Worm (Caenorhabditis elegans) whole organism, L2 larva: ENCODE measurements around the gene pqn-2.
A peak's percentile ranks its signal among the peaks of the same experiment; 100 is the strongest.

Experiments
- C34F6.9 ChIP-seq: fragments of 150-350 bp; optimal IDR thresholded peaks from 2 replicates; lab custom pipeline; 2014; ENCODE audit warnings: missing biosample characterization, missing genetic modification characterization
- F13H6.1 ChIP-seq: sonication (generic microtip); optimal IDR thresholded peaks from 2 replicates; lab custom pipeline; 2016; ENCODE audit warnings: missing genetic modification characterization, missing compliant biosample characterization
- Y55F3AM.14 ChIP-seq: fragments of 200-800 bp; sonication (Bioruptor generic); optimal IDR thresholded peaks from 2 replicates; lab custom pipeline; 2018; ENCODE audit warnings: mild to moderate bottlenecking, missing genetic modification characterization, missing compliant biosample characterization
- ZK546.5 ChIP-seq: sonication (generic microtip); optimal IDR thresholded peaks from 2 replicates; lab custom pipeline; 2017; ENCODE audit warnings: missing biosample characterization, missing genetic modification characterization
- aly-2 ChIP-seq: fragments of 150-350 bp; optimal IDR thresholded peaks from 2 replicates; lab custom pipeline; 2014; ENCODE audit warnings: missing biosample characterization, missing genetic modification characterization
- blmp-1 ChIP-seq: sonication (generic microtip); optimal IDR thresholded peaks from 2 replicates; lab custom pipeline; 2017; ENCODE audit warnings: missing genetic modification characterization, mild to moderate bottlenecking, missing compliant biosample characterization, antibody characterized with exemption, moderate library complexity; ENCODE audit not compliant: insufficient read depth
- ceh-16 ChIP-seq: fragments of 150-350 bp; optimal IDR thresholded peaks from 2 replicates; lab custom pipeline; 2014; ENCODE audit warnings: missing biosample characterization, missing genetic modification characterization
- ceh-82 ChIP-seq: fragments of 150-350 bp; optimal IDR thresholded peaks from 2 replicates; lab custom pipeline; 2014; ENCODE audit warnings: missing biosample characterization, missing genetic modification characterization
- crh-2 ChIP-seq: sonication (generic microtip); optimal IDR thresholded peaks from 2 replicates; lab custom pipeline; 2017; ENCODE audit warnings: missing biosample characterization, missing genetic modification characterization
- egl-27 ChIP-seq: sonication (generic microtip); optimal IDR thresholded peaks from 3 replicates; lab custom pipeline; 2017; ENCODE audit warnings: missing biosample characterization, missing genetic modification reagents, missing genetic modification characterization
- elt-1 ChIP-seq: fragments of 150-350 bp; optimal IDR thresholded peaks from 2 replicates; lab custom pipeline; 2014; ENCODE audit warnings: missing biosample characterization, missing genetic modification characterization
- fos-1 ChIP-seq: fragments of 150-350 bp; optimal IDR thresholded peaks from 2 replicates; lab custom pipeline; 2014; ENCODE audit warnings: missing biosample characterization, missing genetic modification characterization
- gmeb-1 ChIP-seq: fragments of 150-350 bp; optimal IDR thresholded peaks from 2 replicates; lab custom pipeline; 2014; ENCODE audit warnings: missing biosample characterization, missing genetic modification characterization
- lin-11 ChIP-seq: fragments of 150-350 bp; sonication (generic microtip); optimal IDR thresholded peaks from 2 replicates; lab custom pipeline; 2014; ENCODE audit warnings: missing biosample characterization, missing genetic modification characterization, inconsistent platforms, mixed read lengths
- lin-13 ChIP-seq: fragments of 150-350 bp; optimal IDR thresholded peaks from 2 replicates; lab custom pipeline; 2014; ENCODE audit warnings: missing biosample characterization, missing genetic modification reagents, missing genetic modification characterization
- lsy-2 ChIP-seq, 2 experiments: fragments of 150-350 bp in 1 of 2; sonication (generic microtip) in 1 of 2; optimal IDR thresholded peaks; 2 replicates each; lab custom pipeline; 2014 to 2017; ENCODE audit warnings: missing biosample characterization in 2 of 2, missing genetic modification characterization in 2 of 2
- mab-5 ChIP-seq: fragments of 150-350 bp; optimal IDR thresholded peaks from 2 replicates; lab custom pipeline; 2014; ENCODE audit warnings: missing biosample characterization, missing genetic modification characterization
- mbf-1 ChIP-seq: sonication (generic microtip); optimal IDR thresholded peaks from 2 replicates; lab custom pipeline; 2017; ENCODE audit warnings: missing biosample characterization, missing genetic modification characterization
- nhr-11 ChIP-seq: fragments of 150-350 bp; optimal IDR thresholded peaks from 2 replicates; lab custom pipeline; 2014; ENCODE audit warnings: missing biosample characterization, missing genetic modification characterization
- nhr-12 ChIP-seq: fragments of 150-350 bp; optimal IDR thresholded peaks from 2 replicates; lab custom pipeline; 2014; ENCODE audit warnings: missing biosample characterization, missing genetic modification characterization
- nhr-129 ChIP-seq: fragments of 150-350 bp; optimal IDR thresholded peaks from 2 replicates; lab custom pipeline; 2014; ENCODE audit warnings: missing biosample characterization, missing genetic modification characterization
- nhr-21 ChIP-seq: fragments of 150-350 bp; optimal IDR thresholded peaks from 2 replicates; lab custom pipeline; 2014; ENCODE audit warnings: missing biosample characterization, missing genetic modification characterization
- nhr-23 ChIP-seq: fragments of 150-350 bp; optimal IDR thresholded peaks from 2 replicates; lab custom pipeline; 2014; ENCODE audit warnings: missing biosample characterization, missing genetic modification reagents, missing genetic modification characterization
- nhr-237 ChIP-seq: fragments of 150-350 bp; optimal IDR thresholded peaks from 2 replicates; lab custom pipeline; 2014; ENCODE audit warnings: missing biosample characterization, missing genetic modification characterization
- nhr-25 ChIP-seq: fragments of 150-350 bp; sonication (generic microtip); optimal IDR thresholded peaks from 3 replicates; lab custom pipeline; 2014; ENCODE audit warnings: missing biosample characterization, missing genetic modification characterization
- nhr-6 ChIP-seq: fragments of 150-350 bp; optimal IDR thresholded peaks from 2 replicates; lab custom pipeline; 2014; ENCODE audit warnings: missing biosample characterization, missing genetic modification characterization
- nhr-77 ChIP-seq: fragments of 150-350 bp; optimal IDR thresholded peaks from 2 replicates; lab custom pipeline; 2014; ENCODE audit warnings: missing biosample characterization, missing genetic modification characterization
- peb-1 ChIP-seq: fragments of 150-350 bp; optimal IDR thresholded peaks from 2 replicates; lab custom pipeline; 2014; ENCODE audit warnings: missing biosample characterization, missing genetic modification characterization
- sem-4 ChIP-seq: fragments of 150-350 bp; optimal IDR thresholded peaks from 2 replicates; lab custom pipeline; 2014; ENCODE audit warnings: missing biosample characterization, missing genetic modification reagents, missing genetic modification characterization
- skn-1 ChIP-seq: sonication (generic microtip); optimal IDR thresholded peaks from 2 replicates; lab custom pipeline; 2017; ENCODE audit warnings: missing biosample characterization, missing genetic modification characterization
- sma-3 ChIP-seq: sonication (generic microtip); optimal IDR thresholded peaks from 2 replicates; lab custom pipeline; 2016; ENCODE audit warnings: missing genetic modification reagents, missing genetic modification characterization, missing compliant biosample characterization
- sma-9 ChIP-seq, 2 experiments: fragments of 150-350 bp in 1 of 2; sonication (generic microtip) in 1 of 2; optimal IDR thresholded peaks; 2 replicates each; lab custom pipeline; 2014 to 2016; ENCODE audit warnings: missing genetic modification characterization in 2 of 2, mild to moderate bottlenecking in 1 of 2, missing biosample characterization in 1 of 2, missing compliant biosample characterization in 1 of 2, missing genetic modification reagents in 1 of 2, moderate library complexity in 1 of 2
- snpc-4 ChIP-seq: fragments of 150-350 bp; optimal IDR thresholded peaks from 2 replicates; lab custom pipeline; 2014; ENCODE audit warnings: missing biosample characterization, missing genetic modification characterization
- unc-39 ChIP-seq: fragments of 150-350 bp; optimal IDR thresholded peaks from 2 replicates; lab custom pipeline; 2014; ENCODE audit warnings: missing biosample characterization, missing genetic modification characterization
- unc-55 ChIP-seq: fragments of 150-350 bp; sonication (generic microtip); optimal IDR thresholded peaks from 3 replicates; lab custom pipeline; 2014; ENCODE audit warnings: missing biosample characterization, missing genetic modification reagents, missing genetic modification characterization
- unc-62 ChIP-seq: fragments of 150-350 bp; optimal IDR thresholded peaks from 2 replicates; lab custom pipeline; 2014; ENCODE audit warnings: missing biosample characterization, missing genetic modification reagents, missing genetic modification characterization
- ztf-1 ChIP-seq: fragments of 200-800 bp; sonication (Bioruptor generic); conservative IDR thresholded peaks from 2 replicates; pipeline ENCODE4 v1.3.6; 2022; ENCODE audit warnings: missing genetic modification characterization, missing compliant biosample characterization
- ztf-11 ChIP-seq: sonication (generic microtip); optimal IDR thresholded peaks from 2 replicates; lab custom pipeline; 2017; ENCODE audit warnings: missing biosample characterization, missing genetic modification characterization
- ztf-4 ChIP-seq: fragments of 150-350 bp; optimal IDR thresholded peaks from 2 replicates; lab custom pipeline; 2014; ENCODE audit warnings: missing biosample characterization, missing genetic modification characterization

Gene pqn-2

DNA sequence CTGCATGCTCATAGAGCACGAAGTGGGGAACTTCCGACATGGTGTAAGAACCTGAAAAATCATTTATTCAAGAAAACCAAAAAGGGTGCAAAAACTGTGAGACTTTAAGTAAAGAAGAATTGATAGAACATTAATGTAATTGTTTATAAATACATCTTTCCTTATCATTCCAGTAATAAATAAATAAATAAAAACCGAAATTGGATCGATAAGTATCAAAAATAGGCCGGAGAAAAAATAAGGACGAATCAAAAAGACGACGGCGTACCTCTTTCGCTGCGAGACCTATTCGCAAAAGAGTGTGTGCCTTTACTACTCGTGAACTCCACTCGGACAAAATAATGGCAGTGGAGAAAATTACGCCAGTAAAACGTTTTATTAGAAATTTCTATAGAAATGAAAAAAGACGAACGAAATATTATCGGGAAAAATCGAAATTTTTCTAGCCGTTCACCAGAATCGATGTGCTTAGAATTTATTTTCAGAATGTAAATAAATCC, 29.3 kb upstream of the pqn-2 start, which contains the start of gene nol-56 (continued):
- TF ChIP-seq nhr-77 (tag; lab: Kevin White, UChicago) (peak; percentile 10), lin-11 (tag; lab: Kevin White, UChicago) (peak; percentile 69), C34F6.9 (tag; lab: Kevin White, UChicago) (peak; percentile 91), Y55F3AM.14 (GFP tag; lab: Kevin White, UChicago) (no peak), nhr-12 (no peak), aly-2 (tag; lab: Kevin White, UChicago) (no peak), egl-27 (tag; lab: Kevin White, UChicago) (no peak), ztf-4 (tag; lab: Kevin White, UChicago) (peak; percentile 51), skn-1 (tag; lab: Kevin White, UChicago) (no peak), unc-62 (no peak), nhr-237 (tag; lab: Kevin White, UChicago) (no peak), nhr-129 (tag; lab: Kevin White, UChicago) (peak; percentile 77), ztf-11 (no peak)

- TF ChIP-seq snpc-4 (tag; lab: Kevin White, UChicago) = peak; percentile 69
- TF ChIP-seq sem-4 (tag; lab: Kevin White, UChicago) = peak; percentile 64
- peak; percentile 82 for TF ChIP-seq crh-2 (tag; lab: Kevin White, UChicago)
- TF ChIP-seq sma-3 (GFP tag; lab: Kevin White, UChicago) = peak; percentile 84
- no peak for TF ChIP-seq peb-1 (tag; lab: Kevin White, UChicago)
- peak; percentile 18 for TF ChIP-seq lin-11 (tag; lab: Kevin White, UChicago)
- TF ChIP-seq F13H6.1 (tag; lab: Kevin White, UChicago) = peak; percentile 82
- TF ChIP-seq ztf-1 (GFP tag; lab: Robert Waterston, UW) = no peak
- peak; percentile 84 for TF ChIP-seq nhr-25
- TF ChIP-seq lin-13 = peak; percentile 80
- peak; percentile 18 for TF ChIP-seq egl-27 (tag; lab: Kevin White, UChicago)
- TF ChIP-seq unc-39 (tag; lab: Kevin White, UChicago) = no peak
- peak; percentile 30 for TF ChIP-seq nhr-129 (tag; lab: Kevin White, UChicago)
- TF ChIP-seq mab-5 (tag; lab: Kevin White, UChicago) = peak; percentile 5
- TF ChIP-seq ceh-16 (tag; lab: Kevin White, UChicago) = peak; percentile 16
- no peak for TF ChIP-seq mbf-1 (tag; lab: Kevin White, UChicago)
- peak; percentile 67 to 90 for TF ChIP-seq lsy-2 (tag; optimal IDR thresholded peaks at IDR 0.05; lab: Kevin White, UChicago)
- peak; percentile 94 for TF ChIP-seq gmeb-1 (tag; lab: Kevin White, UChicago)
- TF ChIP-seq nhr-6 (tag; lab: Kevin White, UChicago) = peak; percentile 65
- no peak for TF ChIP-seq nhr-11 (tag; lab: Kevin White, UChicago)
- peak; percentile 92 for TF ChIP-seq sma-9 (GFP tag; optimal IDR thresholded peaks at IDR 0.05; lab: Kevin White, UChicago)
- TF ChIP-seq sma-9 (tag; optimal IDR thresholded peaks at IDR 0.05; lab: Kevin White, UChicago) = no peak
- TF ChIP-seq C34F6.9 (tag; lab: Kevin White, UChicago) = peak; percentile 87
- TF ChIP-seq unc-55 = peak; percentile 89
- peak; percentile 68 for TF ChIP-seq nhr-21 (tag; lab: Kevin White, UChicago)
- TF ChIP-seq fos-1 (tag; lab: Kevin White, UChicago) = peak; percentile 16
- no peak for TF ChIP-seq nhr-23
- TF ChIP-seq, all 48 proteins: peak for 20
These were observed 26.4 kb upstream of the pqn-2 start, which contains the start of gene sluh-7 for ce11 chrV:10355773-10356335. Gene sluh-7 (minus strand): TSS chrV:10355823.

DNA sequence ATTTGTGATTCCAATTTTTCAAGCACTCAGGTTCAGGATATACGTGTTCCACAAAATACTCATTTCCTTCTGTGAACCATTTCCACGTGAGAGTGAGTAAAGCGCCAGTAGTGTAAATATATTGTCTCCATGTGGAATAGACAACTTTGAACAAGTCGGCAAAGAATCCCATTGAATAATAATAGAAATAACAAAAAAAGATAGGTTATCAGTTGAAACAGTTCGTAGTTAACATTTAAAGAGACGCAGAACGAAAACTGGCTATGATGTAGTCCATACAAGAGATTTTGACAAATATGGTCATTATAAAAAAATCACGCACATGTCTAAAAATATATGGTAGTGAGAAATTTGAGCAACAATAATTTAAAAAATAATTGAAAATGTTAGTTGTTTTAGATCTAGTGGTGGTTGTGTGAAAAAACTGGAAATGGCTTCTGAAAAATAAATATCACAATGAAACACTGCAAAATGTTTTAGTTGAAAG, 24.7 kb upstream of the pqn-2 start, which contains the start of gene ceeh-2:
TSS of gene ceeh-2 (minus strand) at position 437 of the 487 bp plus-strand sequence.
- TF ChIP-seq lin-13 (no peak), ceh-82 (tag; lab: Kevin White, UChicago) (no peak), elt-1 (tag; lab: Kevin White, UChicago) (no peak), egl-27 (tag; lab: Kevin White, UChicago) (no peak), ZK546.5 (tag; lab: Kevin White, UChicago) (no peak), sma-9 (GFP tag; optimal IDR thresholded peaks at IDR 0.05; lab: Kevin White, UChicago) (peak; percentile 17), sma-9 (tag; optimal IDR thresholded peaks at IDR 0.05; lab: Kevin White, UChicago) (no peak), nhr-129 (tag; lab: Kevin White, UChicago) (no peak), skn-1 (tag; lab: Kevin White, UChicago) (no peak), fos-1 (tag; lab: Kevin White, UChicago) (peak; percentile 6), blmp-1 (tag; lab: Kevin White, UChicago) (no peak), ceh-16 (tag; lab: Kevin White, UChicago) (no peak)
